Worm (Caenorhabditis elegans): ENCODE data around the gene Y57G11A.4.

- TF ChIP-seq ztf-29 (GFP tag; IDR thresholded peaks at IDR 0.05), result no peak
- TF ChIP-seq T22C8.4 (GFP tag; IDR thresholded peaks at IDR 0.05), result no peak
- no peak for TF ChIP-seq tab-1 (GFP tag; IDR thresholded peaks at IDR 0.05)
These were observed 13.1 kb upstream of the Y57G11A.4 start for ce11 chrIV:14469013-14469412.

Data from whole organism, midembryonic.